Worm (Caenorhabditis elegans) whole organism, L1 larva: ENCODE measurements around the gene C17C3.11.

Experiments
- C04F5.9 ChIP-seq: sonication (generic microtip); optimal IDR thresholded peaks from 2 replicates; lab custom pipeline; 2016; ENCODE audit warnings: missing genetic modification characterization, missing compliant biosample characterization
- C16A3.4 ChIP-seq: fragments of 150-350 bp; optimal IDR thresholded peaks from 2 replicates; lab custom pipeline; 2014; ENCODE audit warnings: missing biosample characterization, missing genetic modification characterization
- alr-1 ChIP-seq: fragments of 200-800 bp; sonication (Bioruptor generic); optimal IDR thresholded peaks from 2 replicates; lab custom pipeline; 2018; ENCODE audit warnings: borderline replicate concordance, mild to moderate bottlenecking, missing genetic modification characterization, missing compliant biosample characterization
- ama-1 ChIP-seq: fragments of 150-350 bp; optimal IDR thresholded peaks from 2 replicates; lab custom pipeline; 2014
- ceh-63 ChIP-seq: fragments of 200-800 bp; sonication (Bioruptor generic); optimal IDR thresholded peaks from 2 replicates; lab custom pipeline; 2018; ENCODE audit warnings: mild to moderate bottlenecking, missing genetic modification characterization, missing compliant biosample characterization
- ceh-88 ChIP-seq: fragments of 200-800 bp; sonication (Bioruptor generic); IDR thresholded peaks from 2 replicates; pipeline ENCODE4 v1.3.6; 2022; ENCODE audit warnings: missing genetic modification characterization, missing compliant biosample characterization
- efl-3 ChIP-seq: fragments of 200-800 bp; sonication (Bioruptor generic); optimal IDR thresholded peaks from 2 replicates; lab custom pipeline; 2018; ENCODE audit warnings: mild to moderate bottlenecking, missing genetic modification characterization, missing compliant biosample characterization
- elt-2 ChIP-seq: sonication (generic microtip); optimal IDR thresholded peaks from 2 replicates; lab custom pipeline; 2016; ENCODE audit warnings: missing genetic modification characterization, mild to moderate bottlenecking, inconsistent platforms, missing compliant biosample characterization, missing genetic modification reagents
- elt-3 ChIP-seq, 6 experiments: fragments of 150-350 bp in 1 of 6; sonication (generic microtip); optimal IDR thresholded peaks; 2 replicates each; lab custom pipeline; 2017 to 2018; ENCODE audit warnings: missing biosample characterization in 6 of 6, missing genetic modification characterization in 6 of 6, inconsistent platforms in 1 of 6
- fkh-10 ChIP-seq: sonication (generic microtip); optimal IDR thresholded peaks from 2 replicates; lab custom pipeline; 2017; ENCODE audit warnings: missing biosample characterization, missing genetic modification reagents, missing genetic modification characterization
- fkh-4 ChIP-seq: sonication (generic microtip); optimal IDR thresholded peaks from 2 replicates; lab custom pipeline; 2016; ENCODE audit warnings: missing compliant biosample characterization, missing genetic modification characterization, borderline replicate concordance
- grh-1 ChIP-seq: fragments of 200-800 bp; sonication (Bioruptor generic); IDR thresholded peaks from 2 replicates; pipeline ENCODE4 v1.3.6; 2022; ENCODE audit warnings: missing genetic modification reagents, missing genetic modification characterization, missing compliant biosample characterization
- hlh-4 ChIP-seq: sonication (generic microtip); optimal IDR thresholded peaks from 2 replicates; lab custom pipeline; 2016; ENCODE audit warnings: mild to moderate bottlenecking, missing genetic modification characterization, missing compliant biosample characterization
- hpl-2 ChIP-seq: fragments of 150-350 bp; optimal IDR thresholded peaks from 2 replicates; lab custom pipeline; 2014; ENCODE audit warnings: missing biosample characterization, missing genetic modification reagents, missing genetic modification characterization
- isw-1 ChIP-seq: fragments of 200-800 bp; sonication (Bioruptor generic); IDR thresholded peaks from 2 replicates; pipeline ENCODE4 v1.3.6; 2022; ENCODE audit warnings: missing genetic modification characterization, missing compliant biosample characterization
- jun-1 ChIP-seq: fragments of 150-350 bp; optimal IDR thresholded peaks from 2 replicates; lab custom pipeline; 2014; ENCODE audit warnings: missing biosample characterization, missing genetic modification reagents, missing genetic modification characterization
- lin-13 ChIP-seq: fragments of 150-350 bp; optimal IDR thresholded peaks from 2 replicates; lab custom pipeline; 2014; ENCODE audit warnings: missing biosample characterization, missing genetic modification reagents, missing genetic modification characterization
- lin-35 ChIP-seq, 2 experiments: fragments of 150-350 bp; optimal IDR thresholded peaks; 2 replicates each; lab custom pipeline; 2014; ENCODE audit warnings: missing biosample characterization in 2 of 2, missing genetic modification characterization in 2 of 2, missing genetic modification reagents in 2 of 2
- lir-3 ChIP-seq: sonication (generic microtip); optimal IDR thresholded peaks from 2 replicates; lab custom pipeline; 2016; ENCODE audit warnings: mild to moderate bottlenecking, missing genetic modification characterization, moderate library complexity, missing compliant biosample characterization; ENCODE audit not compliant: poor library complexity
- lsy-2 ChIP-seq, 2 experiments: fragments of 150-350 bp; optimal IDR thresholded peaks; 2 replicates each; lab custom pipeline; 2014; ENCODE audit warnings: missing biosample characterization in 2 of 2, missing genetic modification characterization in 2 of 2
- mdl-1 ChIP-seq, 2 experiments: fragments of 150-350 bp; optimal IDR thresholded peaks; 2 replicates each; lab custom pipeline; 2014 to 2017; ENCODE audit warnings: missing biosample characterization in 2 of 2, missing genetic modification characterization in 2 of 2, inconsistent platforms in 1 of 2
- mef-2 ChIP-seq: fragments of 150-350 bp; optimal IDR thresholded peaks from 2 replicates; lab custom pipeline; 2014; ENCODE audit warnings: missing biosample characterization, missing genetic modification characterization
- nhr-12 ChIP-seq: sonication (generic microtip); optimal IDR thresholded peaks from 2 replicates; lab custom pipeline; 2017; ENCODE audit warnings: missing biosample characterization, missing genetic modification characterization
- nhr-20 ChIP-seq: sonication (generic microtip); optimal IDR thresholded peaks from 2 replicates; lab custom pipeline; 2016; ENCODE audit warnings: mild to moderate bottlenecking, missing genetic modification characterization, missing compliant biosample characterization
- nhr-28 ChIP-seq: fragments of 150-350 bp; optimal IDR thresholded peaks from 2 replicates; lab custom pipeline; 2014; ENCODE audit warnings: missing biosample characterization, missing genetic modification characterization
- nhr-71 ChIP-seq: sonication (generic microtip); optimal IDR thresholded peaks from 2 replicates; lab custom pipeline; 2016; ENCODE audit warnings: mild to moderate bottlenecking, missing genetic modification characterization, moderate library complexity, missing compliant biosample characterization
- nhr-77 ChIP-seq: fragments of 150-350 bp; optimal IDR thresholded peaks from 2 replicates; lab custom pipeline; 2014; ENCODE audit warnings: missing biosample characterization, missing genetic modification characterization
- nhr-84 ChIP-seq: sonication (generic microtip); optimal IDR thresholded peaks from 2 replicates; lab custom pipeline; 2017; ENCODE audit warnings: missing biosample characterization, missing genetic modification characterization
- nhr-85 ChIP-seq: sonication (generic microtip); peaks from one replicate; lab custom pipeline; 2016; ENCODE audit warnings: missing genetic modification characterization, inconsistent platforms, missing compliant biosample characterization
- pax-3 ChIP-seq: fragments of 200-800 bp; sonication (Bioruptor generic); optimal IDR thresholded peaks from 2 replicates; lab custom pipeline; 2018; ENCODE audit warnings: mild to moderate bottlenecking, missing genetic modification characterization, moderate library complexity, missing compliant biosample characterization
- snpc-4 ChIP-seq: fragments of 150-350 bp; optimal IDR thresholded peaks from 2 replicates; lab custom pipeline; 2014; ENCODE audit warnings: missing biosample characterization, missing genetic modification characterization
- sptf-1 ChIP-seq: fragments of 150-350 bp; optimal IDR thresholded peaks from 2 replicates; lab custom pipeline; 2014; ENCODE audit warnings: missing biosample characterization, missing genetic modification characterization
- sup-37 ChIP-seq: fragments of 200-800 bp; sonication (Bioruptor generic); optimal IDR thresholded peaks from 2 replicates; lab custom pipeline; 2018; ENCODE audit warnings: mild to moderate bottlenecking, missing genetic modification characterization, missing compliant biosample characterization
- swsn-7 ChIP-seq: sonication (generic microtip); optimal IDR thresholded peaks from 2 replicates; lab custom pipeline; 2016; ENCODE audit warnings: missing genetic modification characterization, missing compliant biosample characterization
- tbx-2 ChIP-seq: sonication (generic microtip); optimal IDR thresholded peaks from 2 replicates; lab custom pipeline; 2016; ENCODE audit warnings: missing genetic modification characterization, missing compliant biosample characterization
- tlp-1 ChIP-seq: fragments of 150-350 bp; optimal IDR thresholded peaks from 2 replicates; lab custom pipeline; 2014; ENCODE audit warnings: missing biosample characterization, missing genetic modification characterization
- unc-30 ChIP-seq: sonication (generic microtip); optimal IDR thresholded peaks from 2 replicates; lab custom pipeline; 2017; ENCODE audit warnings: missing biosample characterization, missing genetic modification characterization
- unc-62 ChIP-seq: fragments of 150-350 bp; optimal IDR thresholded peaks from 2 replicates; lab custom pipeline; 2014; ENCODE audit warnings: missing biosample characterization, missing genetic modification reagents, missing genetic modification characterization
- xbp-1 ChIP-seq: sonication (generic microtip); optimal IDR thresholded peaks from 2 replicates; lab custom pipeline; 2016; ENCODE audit warnings: missing genetic modification characterization, missing compliant biosample characterization

The C17C3.11 gene

DNA sequence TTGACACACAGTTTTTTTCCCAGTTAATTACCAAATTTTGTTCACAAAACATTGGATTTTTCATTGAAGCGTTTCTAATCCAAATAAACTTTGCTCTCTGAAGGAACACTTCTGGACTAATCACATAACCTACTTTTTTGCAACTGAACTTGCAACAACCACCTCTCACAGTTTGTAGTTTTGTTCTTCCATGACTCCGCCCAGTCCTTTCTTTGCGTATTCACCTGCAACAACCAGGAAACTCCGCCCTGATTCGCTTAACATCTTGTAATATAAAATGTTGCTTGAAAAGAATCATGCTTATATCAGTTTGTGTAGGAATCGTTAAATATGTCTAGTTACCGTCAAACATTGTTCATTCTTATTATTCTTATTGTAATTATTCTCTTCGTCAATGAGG lies 18.8 kb downstream of the C17C3.11 start, which contains the start of gene ins-11:
TSS of gene ins-11 (plus strand) at position 301 of the 400 bp plus-strand sequence.
- TF ChIP-seq tbx-2 (no peak), isw-1 (GFP tag; lab: Robert Waterston, UW) (no peak), nhr-28 (tag; lab: Kevin White, UChicago) (no peak), fkh-10 (no peak), swsn-7 (tag; lab: Kevin White, UChicago) (no peak), sup-37 (GFP tag; lab: Kevin White, UChicago) (no peak), efl-3 (GFP tag; lab: Kevin White, UChicago) (no peak)

ce11 chrII:5557134-5557533 lies 19.5 kb downstream of the C17C3.11 start:
- TF ChIP-seq elt-2 (tag; lab: Kevin White, UChicago): peak; percentile 99
- TF ChIP-seq nhr-20 (tag; lab: Kevin White, UChicago): peak; percentile 21
- TF ChIP-seq efl-3 (GFP tag; lab: Kevin White, UChicago): no peak
- no peak for TF ChIP-seq sup-37 (GFP tag; lab: Kevin White, UChicago)
- TF ChIP-seq sptf-1: no peak
- TF ChIP-seq lir-3: no peak
- TF ChIP-seq xbp-1: no peak
- peak in 1 of 2 experiments; percentile 57 for TF ChIP-seq lin-35 (GFP tag; optimal IDR thresholded peaks at IDR 0.05; lab: Kevin White, UChicago)
- TF ChIP-seq tlp-1: no peak
- no peak for TF ChIP-seq nhr-12 (tag; lab: Kevin White, UChicago)
- TF ChIP-seq alr-1 (tag; lab: Kevin White, UChicago): no peak
- peak; percentile 59 for TF ChIP-seq nhr-71 (tag; lab: Kevin White, UChicago)
- no peak for TF ChIP-seq hpl-2 (GFP tag; lab: Kevin White, UChicago)
- no peak for TF ChIP-seq unc-30 (tag; lab: Kevin White, UChicago)
- TF ChIP-seq pax-3 (tag; lab: Kevin White, UChicago): no peak
- TF ChIP-seq ama-1 (lab: Kevin White, UChicago): no peak
- TF ChIP-seq snpc-4 (tag; lab: Kevin White, UChicago): no peak
- TF ChIP-seq unc-62 (GFP tag; lab: Kevin White, UChicago): no peak
- TF ChIP-seq elt-3 (tag; optimal IDR thresholded peaks at IDR 0.05; lab: Kevin White, UChicago): no peak
- TF ChIP-seq lin-13 (GFP tag; lab: Kevin White, UChicago): no peak
- TF ChIP-seq mef-2: no peak
- no peak for TF ChIP-seq nhr-77 (tag; lab: Kevin White, UChicago)
- TF ChIP-seq nhr-85 (tag; lab: Kevin White, UChicago): no peak
- TF ChIP-seq tbx-2: no peak
- no peak for TF ChIP-seq nhr-84
- TF ChIP-seq grh-1: no peak
- TF ChIP-seq ceh-88 (GFP tag; lab: Robert Waterston, UW): no peak
- TF ChIP-seq jun-1 (tag; lab: Kevin White, UChicago): no peak
- TF ChIP-seq ceh-63 (GFP tag; lab: Kevin White, UChicago): no peak
- peak in 1 of 2 experiments; percentile 22 for TF ChIP-seq mdl-1 (tag; optimal IDR thresholded peaks at IDR 0.05; lab: Kevin White, UChicago)
- TF ChIP-seq C16A3.4 (tag; lab: Kevin White, UChicago): no peak
- TF ChIP-seq fkh-4 (tag; lab: Kevin White, UChicago): no peak
- TF ChIP-seq lsy-2 (tag; optimal IDR thresholded peaks at IDR 0.05; lab: Kevin White, UChicago): no peak

- TF ChIP-seq C04F5.9 (tag; lab: Kevin White, UChicago): no peak
- no peak for TF ChIP-seq snpc-4 (tag; lab: Kevin White, UChicago)
- peak; percentile 92 for TF ChIP-seq elt-2 (tag; lab: Kevin White, UChicago)
- TF ChIP-seq hlh-4 (tag; lab: Kevin White, UChicago): no peak
These were observed 23.8 kb downstream of the C17C3.11 start, which contains the start of gene C17C3.3 for ce11 chrII:5561392-5561791. C17C3.3 (plus strand) TSS chrII:5561737.
